Worm (Caenorhabditis elegans) whole organism, L2 larva: ENCODE results near the gene dnc-1.
A peak's percentile ranks its signal among the peaks of the same experiment; 100 is the strongest.

Source experiments
- aly-2 ChIP-seq: fragments of 150-350 bp; optimal IDR thresholded peaks from 2 replicates; lab custom pipeline; 2014; ENCODE audit warnings: missing biosample characterization, missing genetic modification characterization
- ama-1 ChIP-seq: fragments of 150-350 bp; optimal IDR thresholded peaks from 2 replicates; lab custom pipeline; 2018; ENCODE audit warnings: inconsistent platforms
- blmp-1 ChIP-seq: sonication (generic microtip); optimal IDR thresholded peaks from 2 replicates; lab custom pipeline; 2017; ENCODE audit warnings: missing genetic modification characterization, mild to moderate bottlenecking, missing compliant biosample characterization, antibody characterized with exemption, moderate library complexity; ENCODE audit not compliant: insufficient read depth
- dmd-4 ChIP-seq: sonication (generic microtip); optimal IDR thresholded peaks from 2 replicates; lab custom pipeline; 2017; ENCODE audit warnings: missing biosample characterization, missing genetic modification characterization
- egl-27 ChIP-seq: sonication (generic microtip); optimal IDR thresholded peaks from 3 replicates; lab custom pipeline; 2017; ENCODE audit warnings: missing biosample characterization, missing genetic modification reagents, missing genetic modification characterization
- fos-1 ChIP-seq: fragments of 150-350 bp; optimal IDR thresholded peaks from 2 replicates; lab custom pipeline; 2014; ENCODE audit warnings: missing biosample characterization, missing genetic modification characterization
- lin-39 ChIP-seq: fragments of 150-350 bp; optimal IDR thresholded peaks from 2 replicates; lab custom pipeline; 2014; ENCODE audit warnings: missing biosample characterization, missing genetic modification reagents, missing genetic modification characterization
- mab-5 ChIP-seq: fragments of 150-350 bp; optimal IDR thresholded peaks from 2 replicates; lab custom pipeline; 2014; ENCODE audit warnings: missing biosample characterization, missing genetic modification characterization
- nhr-25 ChIP-seq: fragments of 150-350 bp; sonication (generic microtip); optimal IDR thresholded peaks from 3 replicates; lab custom pipeline; 2014; ENCODE audit warnings: missing biosample characterization, missing genetic modification characterization
- skn-1 ChIP-seq: sonication (generic microtip); optimal IDR thresholded peaks from 2 replicates; lab custom pipeline; 2017; ENCODE audit warnings: missing biosample characterization, missing genetic modification characterization
- snpc-4 ChIP-seq: fragments of 150-350 bp; optimal IDR thresholded peaks from 2 replicates; lab custom pipeline; 2014; ENCODE audit warnings: missing biosample characterization, missing genetic modification characterization
- unc-39 ChIP-seq: fragments of 150-350 bp; optimal IDR thresholded peaks from 2 replicates; lab custom pipeline; 2014; ENCODE audit warnings: missing biosample characterization, missing genetic modification characterization
- ztf-11 ChIP-seq: sonication (generic microtip); optimal IDR thresholded peaks from 2 replicates; lab custom pipeline; 2017; ENCODE audit warnings: missing biosample characterization, missing genetic modification characterization

DNA sequence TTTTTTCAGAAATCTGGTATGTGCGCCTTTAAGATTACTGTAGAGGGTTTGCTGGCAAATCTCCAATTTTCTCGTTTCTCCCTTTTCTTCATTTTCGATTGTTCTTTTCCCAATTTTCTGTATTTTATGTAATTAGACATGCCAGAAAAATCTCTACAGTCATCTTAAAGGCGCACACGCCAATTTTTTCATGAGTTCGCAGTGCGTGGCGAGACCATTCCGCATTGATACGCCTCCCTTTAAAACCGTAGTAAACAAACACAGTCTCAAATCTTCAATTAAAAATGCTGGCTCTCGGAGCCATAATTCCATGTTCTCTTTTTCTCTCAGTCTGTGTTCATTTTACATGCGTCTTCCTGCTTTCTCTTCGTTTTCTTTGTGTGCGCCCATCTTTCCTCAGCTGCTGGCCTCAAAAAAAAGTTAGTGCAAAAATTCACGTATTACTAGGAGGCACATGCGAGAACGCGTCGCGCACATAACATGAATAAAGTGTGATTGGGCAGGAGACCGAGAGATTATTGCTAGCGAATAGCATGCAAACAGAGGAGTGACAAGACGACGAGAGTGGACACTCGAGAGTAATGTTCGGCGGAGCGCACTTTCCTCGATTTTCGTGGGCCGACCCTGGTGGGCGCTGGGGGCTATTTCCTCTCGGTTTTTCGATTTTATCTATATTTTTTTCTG, 14.0 kb downstream of the dnc-1 start:
- TF ChIP-seq aly-2 (tag; lab: Kevin White, UChicago), result no peak
- no peak for TF ChIP-seq dmd-4 (tag; lab: Kevin White, UChicago)
- peak; percentile 57 for TF ChIP-seq snpc-4
- TF ChIP-seq ama-1 (lab: Kevin White, UChicago), result peak; percentile 74
- TF ChIP-seq mab-5 (tag; lab: Kevin White, UChicago), result peak; percentile 84
- TF ChIP-seq lin-39 (tag; lab: Kevin White, UChicago), result no peak
- peak; percentile 40 for TF ChIP-seq blmp-1
- no peak for TF ChIP-seq ztf-11 (tag; lab: Kevin White, UChicago)
- TF ChIP-seq nhr-25 (tag; lab: Kevin White, UChicago), result peak; percentile 58
- no peak for TF ChIP-seq unc-39 (tag; lab: Kevin White, UChicago)
- TF ChIP-seq egl-27, result peak; percentile 51
- peak; percentile 58 for TF ChIP-seq fos-1
- no peak for TF ChIP-seq skn-1 (tag; lab: Kevin White, UChicago)
